Fruit fly (Drosophila melanogaster): ENCODE results near the gene CG8750.

The CG8750 gene

dm6 chr3L:13878729-13879128, 35.9 kb upstream of the CG8750 start, which contains the start of gene CG13737 (continued):
- TF ChIP-seq dysf (GFP tag; IDR thresholded peaks at IDR 0.05) = 0 out of 3 replicates have a peak, but pooled peaks have one; percentile 11
- TF ChIP-seq Elba2 (GFP tag; optimal IDR thresholded peaks at IDR 0.05) = no peak
- no peak for TF ChIP-seq ssp (GFP tag; IDR thresholded peaks at IDR 0.05)
- no peak for TF ChIP-seq CG9932 (GFP tag; IDR thresholded peaks at IDR 0.05)
- peak; percentile 11 for TF ChIP-seq CG12071 (GFP tag; optimal IDR thresholded peaks at IDR 0.05)
- no peak for TF ChIP-seq ttk (GFP tag; IDR thresholded peaks at IDR 0.05)
- peak; percentile 6 for TF ChIP-seq CG5180 (GFP tag; optimal IDR thresholded peaks at IDR 0.05)
- TF ChIP-seq CG11504 (tag; optimal IDR thresholded peaks at IDR 0.05) = peak; percentile 70
- TF ChIP-seq fd64A (GFP tag; optimal IDR thresholded peaks at IDR 0.05) = no peak
- TF ChIP-seq CG13287 (GFP tag; IDR thresholded peaks at IDR 0.05; ENCODE audit: partially characterized antibody) = 0 out of 2 replicates have a peak, but pooled peaks have one; percentile 11
- TF ChIP-seq nerfin-1 (tag; optimal IDR thresholded peaks at IDR 0.05) = no peak
- TF ChIP-seq CHES-1-like (GFP tag; optimal IDR thresholded peaks at IDR 0.05) = no peak
- no peak for TF ChIP-seq ranshi (GFP tag; IDR thresholded peaks at IDR 0.05)
- no peak for TF ChIP-seq lmd (GFP tag; IDR thresholded peaks at IDR 0.05)

dm6 chr3L:13877904-13878303, 35.1 kb upstream of the CG8750 start:
- no peak for TF ChIP-seq CG7963 (GFP tag; IDR thresholded peaks at IDR 0.05; ENCODE audit: partially characterized antibody)
- 0 out of 4 replicates have a peak, but pooled peaks have one; percentile 24 for TF ChIP-seq chinmo (GFP tag; IDR thresholded peaks at IDR 0.05; ENCODE audit: partially characterized antibody)
- no peak for TF ChIP-seq shn (GFP tag; optimal IDR thresholded peaks at IDR 0.05)
- TF ChIP-seq Atf6 (GFP tag; IDR thresholded peaks at IDR 0.05) = no peak
- no peak for TF ChIP-seq ttk (GFP tag; IDR thresholded peaks at IDR 0.05)
- no peak for TF ChIP-seq Gug (GFP tag; IDR thresholded peaks at IDR 0.05)
- no peak for TF ChIP-seq CG31224 (GFP tag; IDR thresholded peaks at IDR 0.05)
- no peak for TF ChIP-seq CG12104 (GFP tag; optimal IDR thresholded peaks at IDR 0.05)
- no peak for TF ChIP-seq so (GFP tag; IDR thresholded peaks at IDR 0.05)
- no peak for TF ChIP-seq tll (GFP tag; optimal IDR thresholded peaks at IDR 0.05)
- peak in 1 of 2 experiments; percentile 4 for TF ChIP-seq Pdp1 (GFP tag; optimal IDR thresholded peaks at IDR 0.05)
- TF ChIP-seq CG31441 (GFP tag; IDR thresholded peaks at IDR 0.05) = no peak
- TF ChIP-seq CG2199 (GFP tag; IDR thresholded peaks at IDR 0.05) = peak; percentile 80; the same call in 1 of the 3 replicates
- no peak for TF ChIP-seq Dbx (GFP tag; IDR thresholded peaks at IDR 0.05)
- TF ChIP-seq eyg (GFP tag; optimal IDR thresholded peaks at IDR 0.05) = no peak
- TF ChIP-seq CG4730 (GFP tag; IDR thresholded peaks at IDR 0.05) = no peak
- no peak for TF ChIP-seq twi (tag; optimal IDR thresholded peaks at IDR 0.05)
- TF ChIP-seq gem (tag; optimal IDR thresholded peaks at IDR 0.05) = no peak
- TF ChIP-seq Asciz (GFP tag; optimal IDR thresholded peaks at IDR 0.05) = peak; percentile 19
- peak; percentile 17 for TF ChIP-seq CG12071 (GFP tag; optimal IDR thresholded peaks at IDR 0.05)
- no peak for TF ChIP-seq C15 (GFP tag; IDR thresholded peaks at IDR 0.05)
- TF ChIP-seq CG2712 (tag; optimal IDR thresholded peaks at IDR 0.05) = no peak
- no peak for TF ChIP-seq CG17328 (GFP tag; IDR thresholded peaks at IDR 0.05)
- no peak for TF ChIP-seq kah (GFP tag; optimal IDR thresholded peaks at IDR 0.05)
- no peak for TF ChIP-seq Mad (GFP tag; optimal IDR thresholded peaks at IDR 0.05)
- TF ChIP-seq gfzf (GFP tag; optimal IDR thresholded peaks at IDR 0.05) = no peak
- TF ChIP-seq HLH3B (GFP tag; IDR thresholded peaks at IDR 0.05) = 0 out of 2 replicates have a peak, but pooled peaks have one; percentile 29
- TF ChIP-seq Ravus (GFP tag; IDR thresholded peaks at IDR 0.05) = no peak
- TF ChIP-seq MTF-1 (GFP tag; optimal IDR thresholded peaks at IDR 0.05; ENCODE audit: borderline replicate concordance) = no peak
- no peak for TF ChIP-seq ase (GFP tag; IDR thresholded peaks at IDR 0.05)
- TF ChIP-seq CG10147 (GFP tag; optimal IDR thresholded peaks at IDR 0.05) = no peak
- no peak for TF ChIP-seq CG11093 (GFP tag; IDR thresholded peaks at IDR 0.05)
- no peak for TF ChIP-seq phol (tag; optimal IDR thresholded peaks at IDR 0.05)
- TF ChIP-seq nau (GFP tag; optimal IDR thresholded peaks at IDR 0.05) = no peak
- TF ChIP-seq YL-1 (GFP tag; optimal IDR thresholded peaks at IDR 0.05) = no peak
- TF ChIP-seq kay (GFP tag; optimal IDR thresholded peaks at IDR 0.05) = no peak
- TF ChIP-seq Scr (GFP tag; IDR thresholded peaks at IDR 0.05; ENCODE audit: partially characterized antibody) = no peak
- TF ChIP-seq MESR4 (GFP tag; optimal IDR thresholded peaks at IDR 0.05) = no peak

All from whole organism, embryonic.